1 fruit fly cellular context compared by ENCODE assay signal in the genomic region with DNA sequence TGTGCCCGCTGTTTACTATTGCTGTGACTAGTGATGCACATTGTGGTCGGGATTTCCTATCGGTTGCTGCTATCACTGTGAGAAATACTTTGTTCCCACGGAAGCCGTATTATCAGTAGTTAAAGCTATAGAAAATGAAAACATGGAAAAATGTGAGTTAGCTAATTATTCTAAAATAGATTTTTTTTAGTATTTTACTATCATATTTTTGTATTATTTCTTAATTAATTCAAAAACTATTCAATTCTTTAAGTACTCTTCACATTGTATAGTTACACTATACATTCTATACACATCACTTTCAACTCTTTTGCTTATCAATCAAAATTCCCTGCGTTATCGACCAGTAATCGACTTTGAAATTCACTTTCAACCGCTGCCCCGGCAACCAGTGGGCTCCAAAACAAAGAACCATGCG.
TF ChIP-seq lines count a peak whose summit lies in the region.

Gene Naxd (minus strand): TSS at position 45 of the 418 bp plus-strand sequence.
Gene CG14079 (plus strand): TSS at position 335 of the 418 bp plus-strand sequence.

TF ChIP-seq in whole organism, embryonic, 481 proteins besides CTCF, POLR2A, EP300 and RAD21 (continued from another document and continues in another):
- TF ChIP-seq toy (GFP tag; IDR thresholded peaks at IDR 0.05; lab: Robert Waterston, UW) (no peak), CG31224 (GFP tag; IDR thresholded peaks at IDR 0.05; lab: Robert Waterston, UW) (0 out of 2 replicates have a peak, but pooled peaks have one; percentile 29), CG4820 (GFP tag; optimal IDR thresholded peaks at IDR 0.05; lab: Kevin White, UChicago) (peak; percentile 48), CG10209 (GFP tag; optimal IDR thresholded peaks at IDR 0.05; lab: Kevin White, UChicago) (peak; percentile 67), Fer1 (GFP tag; optimal IDR thresholded peaks at IDR 0.05; lab: Kevin White, UChicago) (peak; percentile 35), CG13424 (tag; optimal IDR thresholded peaks at IDR 0.05; lab: Kevin White, UChicago) (peak; percentile 82), gt (GFP tag; IDR thresholded peaks at IDR 0.05; lab: Robert Waterston, UW) (0 out of 2 replicates have a peak, but pooled peaks have one; percentile 10), stc (GFP tag; IDR thresholded peaks at IDR 0.05; lab: Robert Waterston, UW) (0 out of 2 replicates have a peak, but pooled peaks have one; percentile 32), bbx (GFP tag; IDR thresholded peaks at IDR 0.05; lab: Robert Waterston, UW; ENCODE audit: partially characterized antibody) (no peak), CG6765 (GFP tag; optimal IDR thresholded peaks at IDR 0.05; lab: Kevin White, UChicago) (no peak), lmd (GFP tag; IDR thresholded peaks at IDR 0.05; lab: Robert Waterston, UW) (peak; percentile 59), Hr3 (GFP tag; optimal IDR thresholded peaks at IDR 0.05; lab: Kevin White, UChicago) (peak; percentile 73), ken (GFP tag; IDR thresholded peaks at IDR 0.05; lab: Robert Waterston, UW) (peak; percentile 76), CG7556 (GFP tag; optimal IDR thresholded peaks at IDR 0.05; lab: Kevin White, UChicago) (peak; percentile 61), CG18619 (GFP tag; optimal IDR thresholded peaks at IDR 0.05; lab: Kevin White, UChicago) (peak; percentile 40), croc (GFP tag; conservative IDR thresholded peaks at IDR 0.05; lab: Robert Waterston, UW) (0 out of 3 replicates have a peak, but pooled peaks have one; percentile 14), CG15696 (tag; optimal IDR thresholded peaks at IDR 0.05; lab: Kevin White, UChicago) (peak; percentile 14), CG11695 (GFP tag; IDR thresholded peaks at IDR 0.05; lab: Robert Waterston, UW) (peak; percentile 49; the same call in 1 of the 3 replicates), Sry-β (GFP tag; optimal IDR thresholded peaks at IDR 0.05; lab: Kevin White, UChicago) (peak; percentile 12), knrl (GFP tag; IDR thresholded peaks at IDR 0.05; lab: Robert Waterston, UW; ENCODE audit: partially characterized antibody) (peak; percentile 43; the same call in 1 of the 3 replicates), lov (optimal IDR thresholded peaks at IDR 0.05; lab: Kevin White, UChicago) (no peak), lov (GFP tag; IDR thresholded peaks at IDR 0.05; lab: Robert Waterston, UW) (0 out of 3 replicates have a peak, but pooled peaks have one; percentile 17), sim (GFP tag; IDR thresholded peaks at IDR 0.05; lab: Robert Waterston, UW) (no peak), Awh (GFP tag; IDR thresholded peaks at IDR 0.05; lab: Robert Waterston, UW) (peak; percentile 64; the same call in 1 of the 2 replicates), pzg (GFP tag; optimal IDR thresholded peaks at IDR 0.05; lab: Kevin White, UChicago) (peak; percentile 24), Eip74EF (GFP tag; optimal IDR thresholded peaks at IDR 0.05; lab: Kevin White, UChicago) (peak in 1 of 2 experiments; percentile 45), lola (GFP tag; optimal IDR thresholded peaks at IDR 0.05; lab: Kevin White, UChicago) (peak in 1 of 3 experiments; percentile 58), pnt (GFP tag; optimal IDR thresholded peaks at IDR 0.05; lab: Kevin White, UChicago) (no peak), CG3407 (GFP tag; optimal IDR thresholded peaks at IDR 0.05; lab: Kevin White, UChicago) (peak; percentile 41), CG3847 (GFP tag; IDR thresholded peaks at IDR 0.05; lab: Robert Waterston, UW) (peak; percentile 67), dimm (GFP tag; IDR thresholded peaks at IDR 0.05; lab: Robert Waterston, UW) (0 out of 2 replicates have a peak, but pooled peaks have one; percentile 25), CG17568 (GFP tag; optimal IDR thresholded peaks at IDR 0.05; lab: Kevin White, UChicago) (no peak), CG11093 (GFP tag; IDR thresholded peaks at IDR 0.05; lab: Robert Waterston, UW) (peak; percentile 64; the same call in 1 of the 3 replicates), cato (GFP tag; optimal IDR thresholded peaks at IDR 0.05; lab: Kevin White, UChicago; ENCODE audit: borderline replicate concordance) (peak; percentile 53), bowl (GFP tag; IDR thresholded peaks at IDR 0.05; lab: Robert Waterston, UW) (no peak), CG10321 (GFP tag; IDR thresholded peaks at IDR 0.05; lab: Robert Waterston, UW) (no peak), gsb-n (tag; optimal IDR thresholded peaks at IDR 0.05; lab: Kevin White, UChicago) (peak; percentile 55), twi (tag; optimal IDR thresholded peaks at IDR 0.05; lab: Kevin White, UChicago) (peak; percentile 33), btn (GFP tag; optimal IDR thresholded peaks at IDR 0.05; lab: Kevin White, UChicago) (no peak), eve (GFP tag; optimal IDR thresholded peaks at IDR 0.05; lab: Kevin White, UChicago) (no peak), CG18764 (GFP tag; optimal IDR thresholded peaks at IDR 0.05; lab: Kevin White, UChicago) (peak; percentile 15), Lhr (GFP tag; optimal IDR thresholded peaks at IDR 0.05; lab: Kevin White, UChicago) (peak; percentile 27), slbo (GFP tag; IDR thresholded peaks at IDR 0.05; lab: Robert Waterston, UW) (peak; percentile 87), Atf-2 (GFP tag; optimal IDR thresholded peaks at IDR 0.05; lab: Kevin White, UChicago) (peak; percentile 5), caup (GFP tag; optimal IDR thresholded peaks at IDR 0.05; lab: Kevin White, UChicago; ENCODE audit: severe bottlenecking) (peak; percentile 23), YL-1 (GFP tag; optimal IDR thresholded peaks at IDR 0.05; lab: Kevin White, UChicago) (no peak), CG8290 (GFP tag; optimal IDR thresholded peaks at IDR 0.05; lab: Kevin White, UChicago) (no peak), CG8290 (tag; optimal IDR thresholded peaks at IDR 0.05; lab: Kevin White, UChicago) (peak in 1 of 2 experiments; percentile 25), fd96Cb (tag; optimal IDR thresholded peaks at IDR 0.05; lab: Kevin White, UChicago) (peak; percentile 26), gcm2 (GFP tag; optimal IDR thresholded peaks at IDR 0.05; lab: Kevin White, UChicago) (no peak), Stat92E (GFP tag; optimal IDR thresholded peaks at IDR 0.05; lab: Kevin White, UChicago) (peak in 1 of 3 experiments; percentile 44), CG2199 (GFP tag; IDR thresholded peaks at IDR 0.05; lab: Robert Waterston, UW) (no peak), Nf-YB (GFP tag; optimal IDR thresholded peaks at IDR 0.05; lab: Kevin White, UChicago) (peak; percentile 47), ttk (GFP tag; IDR thresholded peaks at IDR 0.05; lab: Robert Waterston, UW) (peak; percentile 48), CG1233 (GFP tag; optimal IDR thresholded peaks at IDR 0.05; lab: Kevin White, UChicago) (no peak), Dll (GFP tag; IDR thresholded peaks at IDR 0.05; lab: Robert Waterston, UW; ENCODE audit: partially characterized antibody) (peak; percentile 39; the same call in 1 of the 4 replicates), CG32767 (GFP tag; IDR thresholded peaks at IDR 0.05; lab: Robert Waterston, UW) (peak; percentile 65), klu (GFP tag; IDR thresholded peaks at IDR 0.05; lab: Robert Waterston, UW) (peak; percentile 31; the same call in 1 of the 2 replicates), CG31365 (tag; optimal IDR thresholded peaks at IDR 0.05; lab: Kevin White, UChicago) (no peak), CG30020 (tag; optimal IDR thresholded peaks at IDR 0.05; lab: Kevin White, UChicago) (peak; percentile 31), CG12299 (tag; optimal IDR thresholded peaks at IDR 0.05; lab: Kevin White, UChicago) (peak; percentile 47), gsb (GFP tag; IDR thresholded peaks at IDR 0.05; lab: Robert Waterston, UW) (no peak), Hr39 (optimal IDR thresholded peaks at IDR 0.05; lab: Kevin White, UChicago) (no peak), CG11504 (tag; optimal IDR thresholded peaks at IDR 0.05; lab: Kevin White, UChicago) (peak; percentile 65), CG16815 (GFP tag; optimal IDR thresholded peaks at IDR 0.05; lab: Kevin White, UChicago) (peak; percentile 58), CG2678 (tag; optimal IDR thresholded peaks at IDR 0.05; lab: Kevin White, UChicago) (no peak), CG6689 (GFP tag; IDR thresholded peaks at IDR 0.05; lab: Robert Waterston, UW) (peak; percentile 34; the same call in 1 of the 2 replicates), Xrp1 (GFP tag; IDR thresholded peaks at IDR 0.05; lab: Robert Waterston, UW) (peak; percentile 74; the same call in 1 of the 2 replicates), BEAF-32 (GFP tag; optimal IDR thresholded peaks at IDR 0.05; lab: Kevin White, UChicago) (peak; percentile 62), NFAT (GFP tag; IDR thresholded peaks at IDR 0.05; lab: Robert Waterston, UW) (0 out of 2 replicates have a peak, but pooled peaks have one; percentile 37), CG4328 (GFP tag; optimal IDR thresholded peaks at IDR 0.05; lab: Kevin White, UChicago) (peak; percentile 36), ci (GFP tag; IDR thresholded peaks at IDR 0.05; lab: Robert Waterston, UW) (peak; percentile 78), CG9609 (GFP tag; optimal IDR thresholded peaks at IDR 0.05; lab: Kevin White, UChicago) (peak; percentile 21), Xbp1 (GFP tag; optimal IDR thresholded peaks at IDR 0.05; lab: Kevin White, UChicago) (peak; percentile 77), tup (GFP tag; optimal IDR thresholded peaks at IDR 0.05; lab: Kevin White, UChicago) (no peak), CG4404 (GFP tag; IDR thresholded peaks at IDR 0.05; lab: Robert Waterston, UW) (0 out of 2 replicates have a peak, but pooled peaks have one; percentile 22), ranshi (GFP tag; IDR thresholded peaks at IDR 0.05; lab: Robert Waterston, UW) (peak; percentile 59; the same call in 1 of the 2 replicates), dm (GFP tag; optimal IDR thresholded peaks at IDR 0.05; lab: Kevin White, UChicago) (no peak), CG8089 (GFP tag; optimal IDR thresholded peaks at IDR 0.05; lab: Kevin White, UChicago) (no peak), gem (tag; optimal IDR thresholded peaks at IDR 0.05; lab: Kevin White, UChicago) (peak; percentile 89), Oaz (GFP tag; IDR thresholded peaks at IDR 0.05; lab: Robert Waterston, UW) (peak; percentile 60), Usf (GFP tag; optimal IDR thresholded peaks at IDR 0.05; lab: Kevin White, UChicago) (peak; percentile 37), D19B (GFP tag; optimal IDR thresholded peaks at IDR 0.05; lab: Kevin White, UChicago) (no peak), Bgb (GFP tag; IDR thresholded peaks at IDR 0.05; lab: Robert Waterston, UW; ENCODE audit: partially characterized antibody) (peak; percentile 31; the same call in 1 of the 2 replicates), CG9437 (GFP tag; optimal IDR thresholded peaks at IDR 0.05; lab: Kevin White, UChicago) (peak; percentile 40), hbn (GFP tag; IDR thresholded peaks at IDR 0.05; lab: Robert Waterston, UW; ENCODE audit: partially characterized antibody) (no peak), Dp (GFP tag; optimal IDR thresholded peaks at IDR 0.05; lab: Kevin White, UChicago) (peak; percentile 45), Nf-YC (tag; optimal IDR thresholded peaks at IDR 0.05; lab: Kevin White, UChicago) (no peak), CG7786 (GFP tag; optimal IDR thresholded peaks at IDR 0.05; lab: Kevin White, UChicago) (peak; percentile 23), Adf1 (GFP tag; IDR thresholded peaks at IDR 0.05; lab: Robert Waterston, UW) (no peak), rib (GFP tag; IDR thresholded peaks at IDR 0.05; lab: Robert Waterston, UW) (0 out of 2 replicates have a peak, but pooled peaks have one; percentile 26), CG1602 (GFP tag; optimal IDR thresholded peaks at IDR 0.05; lab: Kevin White, UChicago) (peak; percentile 71), CG4282 (GFP tag; optimal IDR thresholded peaks at IDR 0.05; lab: Kevin White, UChicago) (no peak), grau (tag; optimal IDR thresholded peaks at IDR 0.05; lab: Kevin White, UChicago) (peak; percentile 78), Ets97D (GFP tag; optimal IDR thresholded peaks at IDR 0.05; lab: Kevin White, UChicago) (peak; percentile 22), Sry-δ (GFP tag; optimal IDR thresholded peaks at IDR 0.05; lab: Kevin White, UChicago) (peak; percentile 63), row (GFP tag; IDR thresholded peaks at IDR 0.05; lab: Robert Waterston, UW) (peak; percentile 92), Hr51 (GFP tag; optimal IDR thresholded peaks at IDR 0.05; lab: Kevin White, UChicago) (peak in 1 of 2 experiments; percentile 71), tgo (GFP tag; IDR thresholded peaks at IDR 0.05; lab: Robert Waterston, UW) (peak; percentile 60; the same call in 2 of the 3 replicates), CG11398 (GFP tag; optimal IDR thresholded peaks at IDR 0.05; lab: Kevin White, UChicago) (no peak), HLHmδ (GFP tag; optimal IDR thresholded peaks at IDR 0.05; lab: Kevin White, UChicago) (no peak), TFAM (GFP tag; optimal IDR thresholded peaks at IDR 0.05; lab: Kevin White, UChicago) (no peak), zfh1 (GFP tag; IDR thresholded peaks at IDR 0.05; lab: Robert Waterston, UW) (peak; percentile 55; the same call in 2 of the 3 replicates), CG13123 (GFP tag; optimal IDR thresholded peaks at IDR 0.05; lab: Kevin White, UChicago) (peak; percentile 24), Rx (GFP tag; IDR thresholded peaks at IDR 0.05; lab: Robert Waterston, UW) (0 out of 2 replicates have a peak, but pooled peaks have one; percentile 15), pum (GFP tag; optimal IDR thresholded peaks at IDR 0.05; lab: Kevin White, UChicago) (peak; percentile 45), PHDP (tag; optimal IDR thresholded peaks at IDR 0.05; lab: Kevin White, UChicago) (peak; percentile 75), oc (tag; optimal IDR thresholded peaks at IDR 0.05; lab: Kevin White, UChicago) (peak; percentile 29), CG2889 (GFP tag; IDR thresholded peaks at IDR 0.05; lab: Robert Waterston, UW) (0 out of 3 replicates have a peak, but pooled peaks have one; percentile 49), CG14441 (GFP tag; IDR thresholded peaks at IDR 0.05; lab: Robert Waterston, UW) (peak; percentile 56), ewg (GFP tag; optimal IDR thresholded peaks at IDR 0.05; lab: Kevin White, UChicago) (peak; percentile 46), CG16863 (GFP tag; optimal IDR thresholded peaks at IDR 0.05; lab: Kevin White, UChicago) (peak; percentile 8), nom (GFP tag; optimal IDR thresholded peaks at IDR 0.05; lab: Kevin White, UChicago) (peak; percentile 61), CG9932 (GFP tag; IDR thresholded peaks at IDR 0.05; lab: Robert Waterston, UW) (peak; percentile 68), jigr1 (GFP tag; IDR thresholded peaks at IDR 0.05; lab: Robert Waterston, UW) (0 out of 3 replicates have a peak, but pooled peaks have one; percentile 26), gce (GFP tag; IDR thresholded peaks at IDR 0.05; lab: Robert Waterston, UW) (0 out of 3 replicates have a peak, but pooled peaks have one; percentile 25), D19A (tag; optimal IDR thresholded peaks at IDR 0.05; lab: Kevin White, UChicago) (peak; percentile 55), NfI (GFP tag; optimal IDR thresholded peaks at IDR 0.05; lab: Kevin White, UChicago) (peak; percentile 68), CG2712 (tag; optimal IDR thresholded peaks at IDR 0.05; lab: Kevin White, UChicago) (peak; percentile 73)
